Worm (Caenorhabditis elegans): ENCODE results near the gene F29A7.8.

DNA sequence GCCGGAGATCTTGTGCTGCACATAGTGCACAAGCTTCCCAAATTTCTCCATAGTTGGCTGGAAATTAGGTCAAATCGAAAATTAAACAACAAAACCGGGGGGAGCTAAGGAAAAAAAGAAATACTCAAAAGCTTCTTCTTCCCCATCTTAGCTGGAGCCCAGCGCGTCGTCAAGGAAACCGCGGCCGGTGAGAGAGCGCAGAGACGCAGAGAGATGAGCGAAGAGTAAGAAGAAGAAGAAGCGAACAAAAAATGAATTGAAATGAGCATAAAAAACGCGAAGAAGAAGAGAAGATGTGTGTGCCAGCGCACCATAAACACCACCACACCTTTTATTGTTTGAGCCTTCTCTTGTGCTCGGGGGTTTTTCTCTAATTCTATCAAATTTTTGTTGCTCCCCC is 22.7 kb downstream of the F29A7.8 start, which contains the start of gene wdr-31:
- TF ChIP-seq dao-5 (tag; optimal IDR thresholded peaks at IDR 0.05) (no peak), him-1 (tag; optimal IDR thresholded peaks at IDR 0.05) (no peak), W03F9.2 (tag; optimal IDR thresholded peaks at IDR 0.05) (no peak)
